Fruit fly (Drosophila melanogaster) whole organism, embryonic: ENCODE results near the gene Gr64f.
A peak's percentile ranks its signal among the peaks of the same experiment; 100 is the strongest.

ENCODE experiments used
- B-H2 ChIP-seq: fragments of 200-800 bp; sonication (Bioruptor generic); optimal IDR thresholded peaks from 2 replicates; lab custom pipeline; 2018; ENCODE audit warnings: missing biosample characterization, mild to moderate bottlenecking, missing genetic modification characterization
- CG10209 ChIP-seq: fragments of 200-800 bp; sonication (Bioruptor generic); optimal IDR thresholded peaks from 3 replicates; lab custom pipeline; 2017; ENCODE audit warnings: missing biosample characterization, mild to moderate bottlenecking, missing genetic modification characterization, missing genetic modification reagents
- CG1024 ChIP-seq: fragments of 200-800 bp; sonication (Bioruptor generic); IDR thresholded peaks from 2 replicates; pipeline ENCODE4 v1.3.6; 2022; ENCODE audit warnings: missing biosample characterization, missing genetic modification characterization
- CG11093 ChIP-seq: fragments of 200-800 bp; sonication (Bioruptor generic); IDR thresholded peaks from 3 replicates; pipeline ENCODE4 v1.3.6; 2022; ENCODE audit warnings: missing biosample characterization, missing genetic modification characterization
- CG12299 ChIP-seq: fragments of 200-800 bp; sonication (Bioruptor generic); optimal IDR thresholded peaks from 2 replicates; lab custom pipeline; 2018; ENCODE audit warnings: missing biosample characterization, mild to moderate bottlenecking, missing genetic modification characterization
- CG13287 ChIP-seq: fragments of 200-800 bp; sonication (Bioruptor generic); IDR thresholded peaks from 2 replicates; pipeline ENCODE4 v1.3.6; 2022; ENCODE audit warnings: missing biosample characterization, missing genetic modification characterization; ENCODE audit not compliant: partially characterized antibody
- CG13894 ChIP-seq: fragments of 200-800 bp; sonication (Bioruptor generic); optimal IDR thresholded peaks from 3 replicates; lab custom pipeline; 2018; ENCODE audit warnings: missing biosample characterization, mild to moderate bottlenecking, missing genetic modification characterization, moderate library complexity
- CG14860 ChIP-seq: fragments of 200-800 bp; sonication (Bioruptor generic); IDR thresholded peaks from 3 replicates; pipeline ENCODE4 v1.3.6; 2022; ENCODE audit warnings: missing biosample characterization, missing genetic modification characterization; ENCODE audit not compliant: partially characterized antibody
- CG15479 ChIP-seq: fragments of 200-800 bp; sonication (Bioruptor generic); optimal IDR thresholded peaks from 3 replicates; lab custom pipeline; 2019; ENCODE audit warnings: missing biosample characterization, mild to moderate bottlenecking, missing genetic modification characterization, moderate library complexity
- CG3163 ChIP-seq: fragments of 200-800 bp; sonication (Bioruptor generic); optimal IDR thresholded peaks from 3 replicates; lab custom pipeline; 2016; ENCODE audit warnings: missing biosample characterization, missing genetic modification characterization
- CG3726 ChIP-seq: fragments of 200-800 bp; sonication (Bioruptor generic); IDR thresholded peaks from 3 replicates; pipeline ENCODE4, ENCODE4 v1.3.6; 2022; ENCODE audit warnings: missing biosample characterization, missing genetic modification characterization
- CG42726 ChIP-seq: fragments of 200-800 bp; sonication (Bioruptor generic); IDR thresholded peaks from 2 replicates; pipeline ENCODE4 v1.3.6; 2022; ENCODE audit warnings: missing biosample characterization, missing genetic modification characterization; ENCODE audit not compliant: partially characterized antibody
- CG4424 ChIP-seq: fragments of 200-800 bp; sonication (Bioruptor generic); optimal IDR thresholded peaks from 3 replicates; lab custom pipeline; 2016; ENCODE audit warnings: missing biosample characterization, missing genetic modification characterization
- CG6175 ChIP-seq: fragments of 200-800 bp; sonication (Bioruptor generic); IDR thresholded peaks from 3 replicates; pipeline ENCODE4 v1.3.6; 2022; ENCODE audit warnings: missing biosample characterization, missing genetic modification characterization
- CG7786 ChIP-seq: fragments of 200-800 bp; sonication (Bioruptor generic); optimal IDR thresholded peaks from 2 replicates; lab custom pipeline; 2016; ENCODE audit warnings: missing biosample characterization, missing genetic modification characterization
- CG7963 ChIP-seq: fragments of 200-800 bp; sonication (Bioruptor generic); IDR thresholded peaks from 3 replicates; pipeline ENCODE4 v1.3.6; 2022; ENCODE audit warnings: missing biosample characterization, missing genetic modification characterization; ENCODE audit not compliant: partially characterized antibody
- CG9609 ChIP-seq: fragments of 200-800 bp; sonication (Bioruptor generic); optimal IDR thresholded peaks from 3 replicates; lab custom pipeline; 2016; ENCODE audit warnings: missing biosample characterization, missing genetic modification characterization
- CG9797 ChIP-seq: fragments of 200-800 bp; sonication (Bioruptor generic); optimal IDR thresholded peaks from 3 replicates; lab custom pipeline; 2018; ENCODE audit warnings: missing biosample characterization, mild to moderate bottlenecking, missing genetic modification characterization
- CG9932 ChIP-seq: fragments of 200-800 bp; sonication (Bioruptor generic); IDR thresholded peaks from 2 replicates; pipeline ENCODE4 v1.3.6; 2022; ENCODE audit warnings: missing biosample characterization, missing genetic modification characterization
- CHES-1-like ChIP-seq: fragments of 200-800 bp; sonication (Bioruptor generic); optimal IDR thresholded peaks from 2 replicates; lab custom pipeline; 2016; ENCODE audit warnings: missing biosample characterization, missing genetic modification characterization
- CTCF ChIP-seq: fragments of 200-800 bp; sonication (Bioruptor generic); optimal IDR thresholded peaks from 2 replicates; lab custom pipeline; 2017; ENCODE audit warnings: missing biosample characterization, mild to moderate bottlenecking, missing genetic modification characterization, moderate library complexity
- Camta ChIP-seq: fragments of 200-800 bp; sonication (Bioruptor generic); optimal IDR thresholded peaks from 2 replicates; lab custom pipeline; 2016; ENCODE audit warnings: missing biosample characterization, missing genetic modification characterization
- CoRest ChIP-seq: fragments of 200-800 bp; sonication (Bioruptor generic); optimal IDR thresholded peaks from 3 replicates; lab custom pipeline; 2018; ENCODE audit warnings: missing biosample characterization, mild to moderate bottlenecking, missing genetic modification characterization, moderate library complexity
- Dad ChIP-seq: fragments of 200-800 bp; sonication (Bioruptor generic); optimal IDR thresholded peaks from 3 replicates; lab custom pipeline; 2016; ENCODE audit warnings: missing biosample characterization, missing genetic modification characterization
- Deaf1 ChIP-seq: fragments of 200-800 bp; optimal IDR thresholded peaks from 3 replicates; lab custom pipeline; 2019; ENCODE audit warnings: missing biosample characterization, mild to moderate bottlenecking, missing genetic modification characterization, moderate library complexity
- Dref ChIP-seq: fragments of 200-800 bp; sonication (Bioruptor generic); IDR thresholded peaks from 2 replicates; pipeline ENCODE4 v1.3.6; 2022; ENCODE audit warnings: missing biosample characterization, missing genetic modification characterization
- E2f2 ChIP-seq: fragments of 200-800 bp; sonication (Bioruptor generic); IDR thresholded peaks from 2 replicates; pipeline ENCODE4 v1.3.6; 2022; ENCODE audit warnings: missing biosample characterization, missing genetic modification characterization
- Hey ChIP-seq: fragments of 200-800 bp; sonication (Bioruptor generic); optimal IDR thresholded peaks from 3 replicates; lab custom pipeline; 2018; ENCODE audit warnings: missing biosample characterization, mild to moderate bottlenecking, missing genetic modification characterization
- Hr51 ChIP-seq, 2 experiments: fragments of 200-800 bp; sonication (Bioruptor generic); optimal IDR thresholded peaks; 2 replicates in 1 of 2; 3 replicates in 1 of 2; lab custom pipeline; 2016 to 2018; ENCODE audit warnings: missing biosample characterization in 2 of 2, missing genetic modification characterization in 2 of 2, mild to moderate bottlenecking in 1 of 2, moderate library complexity in 1 of 2
- Jarid2 ChIP-seq: fragments of 200-800 bp; sonication (Bioruptor generic); optimal IDR thresholded peaks from 3 replicates; lab custom pipeline; 2017; ENCODE audit warnings: mild to moderate bottlenecking, missing biosample characterization, missing genetic modification reagents, missing genetic modification characterization
- Lhr ChIP-seq: fragments of 200-800 bp; sonication (Bioruptor generic); optimal IDR thresholded peaks from 3 replicates; lab custom pipeline; 2017; ENCODE audit warnings: mild to moderate bottlenecking, missing biosample characterization, missing genetic modification reagents, missing genetic modification characterization
- NFAT ChIP-seq: fragments of 200-800 bp; sonication (Bioruptor generic); IDR thresholded peaks from 2 replicates; pipeline ENCODE4 v1.3.6; 2022; ENCODE audit warnings: missing biosample characterization, missing genetic modification characterization
- Ravus ChIP-seq: fragments of 200-800 bp; sonication (Bioruptor generic); IDR thresholded peaks from 2 replicates; pipeline ENCODE4 v1.3.6; 2022; ENCODE audit warnings: missing biosample characterization, missing genetic modification characterization
- Stat92E ChIP-seq, 3 experiments: fragments of >200 bp in 2 of 3; fragments of 200-800 bp in 1 of 3; sonication (Bioruptor generic) in 1 of 3; optimal IDR thresholded peaks; 2 replicates each; lab custom pipeline; 2017 to 2019; ENCODE audit warnings: missing biosample characterization in 3 of 3, missing genetic modification characterization in 3 of 3, mild to moderate bottlenecking in 1 of 3, moderate library complexity in 1 of 3
- ase ChIP-seq: fragments of 200-800 bp; sonication (Bioruptor generic); IDR thresholded peaks from 3 replicates; pipeline ENCODE4 v1.3.6; 2022; ENCODE audit warnings: missing biosample characterization, missing genetic modification characterization
- cas ChIP-seq: fragments of 200-800 bp; sonication (Bioruptor generic); IDR thresholded peaks from 2 replicates; pipeline ENCODE4 v1.3.6; 2022; ENCODE audit warnings: missing biosample characterization, missing genetic modification characterization
- chinmo ChIP-seq: fragments of 200-800 bp; sonication (Bioruptor generic); IDR thresholded peaks from 4 replicates; pipeline ENCODE4 v1.3.6; 2022; ENCODE audit warnings: missing biosample characterization, missing genetic modification characterization; ENCODE audit not compliant: partially characterized antibody
- dm ChIP-seq: fragments of 200-800 bp; sonication (Bioruptor generic); optimal IDR thresholded peaks from 3 replicates; lab custom pipeline; 2016; ENCODE audit warnings: missing biosample characterization, missing genetic modification characterization
- eyg ChIP-seq: fragments of 200-800 bp; sonication (Bioruptor generic); optimal IDR thresholded peaks from 3 replicates; lab custom pipeline; 2016; ENCODE audit warnings: missing biosample characterization, missing genetic modification characterization
- fu2 ChIP-seq: fragments of 200-800 bp; sonication (Bioruptor generic); optimal IDR thresholded peaks from 2 replicates; lab custom pipeline; 2016; ENCODE audit warnings: missing biosample characterization, missing genetic modification characterization
- gem ChIP-seq: fragments of 200-800 bp; sonication (Bioruptor generic); optimal IDR thresholded peaks from 2 replicates; lab custom pipeline; 2019; ENCODE audit warnings: missing biosample characterization, mild to moderate bottlenecking, missing genetic modification characterization, moderate library complexity
- gsb ChIP-seq: fragments of 200-800 bp; sonication (Bioruptor generic); IDR thresholded peaks from 2 replicates; pipeline ENCODE4 v1.3.6; 2022; ENCODE audit warnings: missing biosample characterization, missing genetic modification characterization
- ham ChIP-seq: fragments of 200-800 bp; sonication (Bioruptor generic); IDR thresholded peaks from 2 replicates; pipeline ENCODE4 v1.3.6; 2022; ENCODE audit warnings: missing biosample characterization, missing genetic modification characterization
- oc ChIP-seq: fragments of 200-800 bp; sonication (Bioruptor generic); optimal IDR thresholded peaks from 2 replicates; lab custom pipeline; 2018; ENCODE audit warnings: missing biosample characterization, mild to moderate bottlenecking, missing genetic modification characterization, moderate library complexity
- rib ChIP-seq: fragments of 200-800 bp; sonication (Bioruptor generic); IDR thresholded peaks from 2 replicates; pipeline ENCODE4 v1.3.6; 2022; ENCODE audit warnings: missing biosample characterization, missing genetic modification characterization
- row ChIP-seq: fragments of 200-800 bp; sonication (Bioruptor generic); IDR thresholded peaks from 3 replicates; pipeline ENCODE4 v1.3.6; 2022; ENCODE audit warnings: missing biosample characterization, missing genetic modification characterization
- sug ChIP-seq: fragments of 200-800 bp; optimal IDR thresholded peaks from 2 replicates; lab custom pipeline; 2019; ENCODE audit warnings: missing biosample characterization, mild to moderate bottlenecking, missing genetic modification characterization, moderate library complexity
- tap ChIP-seq: fragments of 200-800 bp; optimal IDR thresholded peaks from 3 replicates; lab custom pipeline; 2019; ENCODE audit warnings: missing biosample characterization, mild to moderate bottlenecking, missing genetic modification characterization, moderate library complexity

Gene Gr64f

dm6 chr3L:4046289-4046688 is 10.7 kb downstream of the Gr64f start, which contains the start of gene CG1136:
Gene CG1136 (plus strand): TSS chr3L:4046596.
- TF ChIP-seq chinmo (GFP tag; lab: Robert Waterston, UW) (0 out of 4 replicates have a peak, but pooled peaks have one; percentile 65), CHES-1-like (GFP tag; lab: Kevin White, UChicago) (no peak), E2f2 (GFP tag; lab: Robert Waterston, UW) (0 out of 2 replicates have a peak, but pooled peaks have one; percentile 22), rib (GFP tag; lab: Robert Waterston, UW) (0 out of 2 replicates have a peak, but pooled peaks have one; percentile 44), oc (tag; lab: Kevin White, UChicago) (peak; percentile 15), CG13287 (GFP tag; lab: Robert Waterston, UW) (peak; percentile 15; the same call in 1 of the 2 replicates), CG6175 (GFP tag; lab: Robert Waterston, UW) (0 out of 3 replicates have a peak, but pooled peaks have one; percentile 25), CG4424 (GFP tag; lab: Kevin White, UChicago) (no peak), Deaf1 (tag; lab: Kevin White, UChicago) (peak; percentile 88), CG13894 (peak; percentile 23), dm (GFP tag; lab: Kevin White, UChicago) (no peak)

dm6 chr3L:4047635-4048034 is 12.0 kb downstream of the Gr64f start, which contains the start of gene Dpy-30L2:
Gene Dpy-30L2 (minus strand): TSS chr3L:4047735.
- TF ChIP-seq CG7786 (GFP tag; lab: Kevin White, UChicago) (no peak), cas (GFP tag; lab: Robert Waterston, UW) (no peak), CG9609 (no peak), gsb (GFP tag; lab: Robert Waterston, UW) (no peak), ase (no peak), CG15479 (GFP tag; lab: Kevin White, UChicago) (no peak), CG1024 (GFP tag; lab: Robert Waterston, UW) (no peak), CG14860 (GFP tag; lab: Robert Waterston, UW) (no peak)
- TF ChIP-seq, all 482 proteins: peak for 0

dm6 chr3L:4049082-4049481 is 13.5 kb downstream of the Gr64f start:
- TF ChIP-seq CG42726 (GFP tag; lab: Robert Waterston, UW) (no peak), Lhr (GFP tag; lab: Kevin White, UChicago) (no peak), ham (GFP tag; lab: Robert Waterston, UW) (no peak), CG7963 (GFP tag; lab: Robert Waterston, UW) (no peak), gem (tag; lab: Kevin White, UChicago) (peak; percentile 44), tap (tag; lab: Kevin White, UChicago) (no peak), CG9932 (GFP tag; lab: Robert Waterston, UW) (no peak), eyg (GFP tag; lab: Kevin White, UChicago) (no peak), Jarid2 (GFP tag; lab: Kevin White, UChicago) (no peak), row (GFP tag; lab: Robert Waterston, UW) (peak; percentile 65), Ravus (no peak), Dref (no peak), CG9797 (GFP tag; lab: Kevin White, UChicago) (no peak), Camta (GFP tag; lab: Kevin White, UChicago) (no peak), fu2 (GFP tag; lab: Kevin White, UChicago) (no peak), CTCF (GFP tag; lab: Kevin White, UChicago) (no peak), Stat92E (GFP tag; optimal IDR thresholded peaks at IDR 0.05; lab: Kevin White, UChicago) (no peak), NFAT (GFP tag; lab: Robert Waterston, UW) (no peak), CG10209 (no peak), Hr51 (GFP tag; optimal IDR thresholded peaks at IDR 0.05; lab: Kevin White, UChicago) (peak in 1 of 2 experiments; percentile 48), CG15479 (GFP tag; lab: Kevin White, UChicago) (no peak), CoRest (peak; percentile 18), CG11093 (GFP tag; lab: Robert Waterston, UW) (no peak), CG3726 (GFP tag; lab: Robert Waterston, UW) (no peak), B-H2 (GFP tag; lab: Kevin White, UChicago) (no peak), Hey (tag; lab: Kevin White, UChicago) (no peak), CG3163 (GFP tag; lab: Kevin White, UChicago) (no peak), sug (tag; lab: Kevin White, UChicago) (no peak), Dad (no peak), CG12299 (tag; lab: Kevin White, UChicago) (no peak)
